Worm (Caenorhabditis elegans) whole organism, L1 larva: ENCODE data around the gene Y37E11AM.3.

Experiments used
- F16B12.6 ChIP-seq: fragments of 150-350 bp; optimal IDR thresholded peaks from 2 replicates; lab custom pipeline; 2014; ENCODE audit warnings: missing biosample characterization, missing genetic modification characterization
- Y116A8C.19 ChIP-seq: sonication (generic microtip); optimal IDR thresholded peaks from 2 replicates; lab custom pipeline; 2016; ENCODE audit warnings: missing compliant biosample characterization, missing genetic modification characterization, borderline replicate concordance
- aha-1 ChIP-seq: fragments of 150-350 bp; optimal IDR thresholded peaks from 2 replicates; lab custom pipeline; 2014; ENCODE audit warnings: missing biosample characterization, missing genetic modification characterization
- alr-1 ChIP-seq: fragments of 200-800 bp; sonication (Bioruptor generic); optimal IDR thresholded peaks from 2 replicates; lab custom pipeline; 2018; ENCODE audit warnings: borderline replicate concordance, mild to moderate bottlenecking, missing genetic modification characterization, missing compliant biosample characterization
- aly-2 ChIP-seq: fragments of 150-350 bp; optimal IDR thresholded peaks from 2 replicates; lab custom pipeline; 2014; ENCODE audit warnings: missing biosample characterization, missing genetic modification characterization
- ceh-63 ChIP-seq: fragments of 200-800 bp; sonication (Bioruptor generic); optimal IDR thresholded peaks from 2 replicates; lab custom pipeline; 2018; ENCODE audit warnings: mild to moderate bottlenecking, missing genetic modification characterization, missing compliant biosample characterization
- ces-1 ChIP-seq: fragments of 150-350 bp; optimal IDR thresholded peaks from 2 replicates; lab custom pipeline; 2014; ENCODE audit warnings: missing biosample characterization, missing genetic modification reagents, missing genetic modification characterization
- dsc-1 ChIP-seq: sonication (generic microtip); optimal IDR thresholded peaks from 2 replicates; lab custom pipeline; 2016; ENCODE audit warnings: mild to moderate bottlenecking, missing genetic modification characterization, missing compliant biosample characterization
- efl-1 ChIP-seq, 4 experiments: fragments of 150-350 bp; optimal IDR thresholded peaks in 3 of 4; peaks in 1 of 4; 1 replicate in 1 of 4; 2 replicates in 3 of 4; lab custom pipeline; 2014; ENCODE audit warnings: missing biosample characterization in 2 of 4, missing genetic modification characterization in 2 of 4, missing genetic modification reagents in 2 of 4
- efl-3 ChIP-seq: fragments of 200-800 bp; sonication (Bioruptor generic); optimal IDR thresholded peaks from 2 replicates; lab custom pipeline; 2018; ENCODE audit warnings: mild to moderate bottlenecking, missing genetic modification characterization, missing compliant biosample characterization
- egl-13 ChIP-seq: sonication (generic microtip); optimal IDR thresholded peaks from 2 replicates; lab custom pipeline; 2016; ENCODE audit warnings: missing genotype, missing genetic modification reagents, missing genetic modification characterization, missing compliant biosample characterization
- elt-3 ChIP-seq, 6 experiments: fragments of 150-350 bp in 1 of 6; sonication (generic microtip); optimal IDR thresholded peaks; 2 replicates each; lab custom pipeline; 2017 to 2018; ENCODE audit warnings: missing biosample characterization in 6 of 6, missing genetic modification characterization in 6 of 6, inconsistent platforms in 1 of 6
- fkh-4 ChIP-seq: sonication (generic microtip); optimal IDR thresholded peaks from 2 replicates; lab custom pipeline; 2016; ENCODE audit warnings: missing compliant biosample characterization, missing genetic modification characterization, borderline replicate concordance
- fkh-8 ChIP-seq: sonication (generic microtip); optimal IDR thresholded peaks from 2 replicates; lab custom pipeline; 2016; ENCODE audit warnings: mild to moderate bottlenecking, missing genetic modification characterization, missing compliant biosample characterization
- fos-1 ChIP-seq: fragments of 150-350 bp; optimal IDR thresholded peaks from 2 replicates; lab custom pipeline; 2014; ENCODE audit warnings: missing biosample characterization, missing genetic modification characterization
- hpl-2 ChIP-seq: fragments of 150-350 bp; optimal IDR thresholded peaks from 2 replicates; lab custom pipeline; 2014; ENCODE audit warnings: missing biosample characterization, missing genetic modification reagents, missing genetic modification characterization
- irx-1 ChIP-seq: sonication (generic microtip); optimal IDR thresholded peaks from 2 replicates; lab custom pipeline; 2016; ENCODE audit warnings: missing genetic modification characterization, missing compliant biosample characterization
- isw-1 ChIP-seq: fragments of 200-800 bp; sonication (Bioruptor generic); IDR thresholded peaks from 2 replicates; pipeline ENCODE4 v1.3.6; 2022; ENCODE audit warnings: missing genetic modification characterization, missing compliant biosample characterization
- jun-1 ChIP-seq: fragments of 150-350 bp; optimal IDR thresholded peaks from 2 replicates; lab custom pipeline; 2014; ENCODE audit warnings: missing biosample characterization, missing genetic modification reagents, missing genetic modification characterization
- lin-15B ChIP-seq: fragments of 150-350 bp; sonication (generic microtip); optimal IDR thresholded peaks from 3 replicates; lab custom pipeline; 2014; ENCODE audit warnings: missing biosample characterization, missing genetic modification characterization
- lin-35 ChIP-seq, 2 experiments: fragments of 150-350 bp; optimal IDR thresholded peaks; 2 replicates each; lab custom pipeline; 2014; ENCODE audit warnings: missing biosample characterization in 2 of 2, missing genetic modification characterization in 2 of 2, missing genetic modification reagents in 2 of 2
- lsy-2 ChIP-seq, 2 experiments: fragments of 150-350 bp; optimal IDR thresholded peaks; 2 replicates each; lab custom pipeline; 2014; ENCODE audit warnings: missing biosample characterization in 2 of 2, missing genetic modification characterization in 2 of 2
- mab-9 ChIP-seq: fragments of 200-800 bp; sonication (Bioruptor generic); IDR thresholded peaks from 2 replicates; pipeline ENCODE4 v1.3.6; 2022; ENCODE audit warnings: missing genetic modification reagents, missing genetic modification characterization, missing compliant biosample characterization
- mdl-1 ChIP-seq, 2 experiments: fragments of 150-350 bp; optimal IDR thresholded peaks; 2 replicates each; lab custom pipeline; 2014 to 2017; ENCODE audit warnings: missing biosample characterization in 2 of 2, missing genetic modification characterization in 2 of 2, inconsistent platforms in 1 of 2
- mef-2 ChIP-seq: fragments of 150-350 bp; optimal IDR thresholded peaks from 2 replicates; lab custom pipeline; 2014; ENCODE audit warnings: missing biosample characterization, missing genetic modification characterization
- nhr-11 ChIP-seq: fragments of 150-350 bp; optimal IDR thresholded peaks from 2 replicates; lab custom pipeline; 2014; ENCODE audit warnings: missing biosample characterization, missing genetic modification characterization
- nhr-47 ChIP-seq: sonication (generic microtip); optimal IDR thresholded peaks from 2 replicates; lab custom pipeline; 2016; ENCODE audit warnings: mild to moderate bottlenecking, missing genetic modification characterization, moderate library complexity, missing compliant biosample characterization
- nhr-71 ChIP-seq: sonication (generic microtip); optimal IDR thresholded peaks from 2 replicates; lab custom pipeline; 2016; ENCODE audit warnings: mild to moderate bottlenecking, missing genetic modification characterization, moderate library complexity, missing compliant biosample characterization
- nhr-76 ChIP-seq: sonication (generic microtip); optimal IDR thresholded peaks from 2 replicates; lab custom pipeline; 2017; ENCODE audit warnings: missing biosample characterization, missing genetic modification characterization
- nhr-84 ChIP-seq: sonication (generic microtip); optimal IDR thresholded peaks from 2 replicates; lab custom pipeline; 2017; ENCODE audit warnings: missing biosample characterization, missing genetic modification characterization
- nhr-85 ChIP-seq: sonication (generic microtip); peaks from one replicate; lab custom pipeline; 2016; ENCODE audit warnings: missing genetic modification characterization, inconsistent platforms, missing compliant biosample characterization
- skn-1 ChIP-seq: fragments of 150-350 bp; optimal IDR thresholded peaks from 2 replicates; lab custom pipeline; 2014; ENCODE audit warnings: missing biosample characterization, missing genetic modification characterization
- snpc-4 ChIP-seq: fragments of 150-350 bp; optimal IDR thresholded peaks from 2 replicates; lab custom pipeline; 2014; ENCODE audit warnings: missing biosample characterization, missing genetic modification characterization
- snu-23 ChIP-seq: sonication (generic microtip); optimal IDR thresholded peaks from 2 replicates; lab custom pipeline; 2016; ENCODE audit warnings: missing genetic modification characterization, missing compliant biosample characterization
- sptf-1 ChIP-seq: fragments of 150-350 bp; optimal IDR thresholded peaks from 2 replicates; lab custom pipeline; 2014; ENCODE audit warnings: missing biosample characterization, missing genetic modification characterization
- tbx-2 ChIP-seq: sonication (generic microtip); optimal IDR thresholded peaks from 2 replicates; lab custom pipeline; 2016; ENCODE audit warnings: missing genetic modification characterization, missing compliant biosample characterization
- unc-30 ChIP-seq: sonication (generic microtip); optimal IDR thresholded peaks from 2 replicates; lab custom pipeline; 2017; ENCODE audit warnings: missing biosample characterization, missing genetic modification characterization
- unc-98 ChIP-seq: fragments of 200-800 bp; sonication (Bioruptor generic); IDR thresholded peaks from 2 replicates; pipeline ENCODE4 v1.3.6; 2022; ENCODE audit warnings: missing genetic modification characterization, missing compliant biosample characterization
- vab-15 ChIP-seq: sonication (generic microtip); optimal IDR thresholded peaks from 2 replicates; lab custom pipeline; 2017; ENCODE audit warnings: missing genotype, mild to moderate bottlenecking, missing genetic modification characterization, missing compliant biosample characterization
- xbp-1 ChIP-seq: sonication (generic microtip); optimal IDR thresholded peaks from 2 replicates; lab custom pipeline; 2016; ENCODE audit warnings: missing genetic modification characterization, missing compliant biosample characterization
- zip-4 ChIP-seq: fragments of 200-800 bp; sonication (Bioruptor generic); optimal IDR thresholded peaks from 2 replicates; lab custom pipeline; 2018; ENCODE audit warnings: mild to moderate bottlenecking, missing genetic modification characterization, moderate library complexity, missing compliant biosample characterization
- ztf-11 ChIP-seq, 2 experiments: sonication (generic microtip); optimal IDR thresholded peaks; 2 replicates each; lab custom pipeline; 2016 to 2017; ENCODE audit warnings: missing genetic modification characterization in 2 of 2, missing biosample characterization in 1 of 2, missing compliant biosample characterization in 1 of 2

Gene Y37E11AM.3

ce11 chrIV:3709200-3709599 lies 9.8 kb downstream of the Y37E11AM.3 start, which contains the start of gene Y37E11AL.1:
Y37E11AL.1 (plus strand) TSS chrIV:3709500.
- TF ChIP-seq xbp-1 (tag; lab: Kevin White, UChicago) (no peak), elt-3 (tag; optimal IDR thresholded peaks at IDR 0.05; lab: Kevin White, UChicago) (no peak), lsy-2 (tag; optimal IDR thresholded peaks at IDR 0.05; lab: Kevin White, UChicago) (no peak)

DNA sequence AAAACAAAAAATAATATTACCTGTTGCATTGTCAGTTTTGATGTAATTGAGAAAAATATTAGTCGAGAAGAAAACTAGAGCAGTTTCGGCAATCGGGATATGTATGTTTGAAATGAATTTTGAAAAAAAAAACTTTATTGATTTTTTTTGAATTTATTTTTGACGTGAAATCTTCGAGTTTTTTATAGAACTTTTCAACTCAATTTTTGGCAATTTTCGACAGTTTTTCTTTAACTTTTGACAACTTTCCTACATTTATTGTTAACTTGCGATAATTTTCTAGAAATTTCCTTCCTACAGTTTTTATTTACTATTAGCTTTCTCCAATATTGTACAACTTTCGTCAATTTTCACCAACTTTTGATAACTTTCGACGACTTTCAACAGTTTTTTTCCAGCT lies 17.1 kb downstream of the Y37E11AM.3 start, which contains the start of gene Y37E11AL.12:
TSS of gene Y37E11AL.12 (minus strand) at position 101 of the 400 bp plus-strand sequence.
- no peak for TF ChIP-seq ztf-11 (tag; optimal IDR thresholded peaks at IDR 0.05; lab: Kevin White, UChicago)
- TF ChIP-seq nhr-85: peak; percentile 52
- no peak for TF ChIP-seq efl-1 (optimal IDR thresholded peaks at IDR 0.05; lab: Kevin White, UChicago)
- peak in 1 of 2 experiments; percentile 6 for TF ChIP-seq efl-1 (GFP tag; optimal IDR thresholded peaks at IDR 0.05 in 1 of 2; lab: Kevin White, UChicago)

ce11 chrIV:3700554-3700953 lies 18.4 kb downstream of the Y37E11AM.3 start, which contains the start of gene Y37E11AL.9:
Y37E11AL.9 (minus strand) TSS chrIV:3700654.
- TF ChIP-seq lin-35 (GFP tag; optimal IDR thresholded peaks at IDR 0.05; lab: Kevin White, UChicago): no peak
- no peak for TF ChIP-seq F16B12.6 (tag; lab: Kevin White, UChicago)
- no peak for TF ChIP-seq isw-1 (GFP tag; lab: Robert Waterston, UW)
- TF ChIP-seq fkh-4 (tag; lab: Kevin White, UChicago): no peak
- TF ChIP-seq irx-1 (tag; lab: Kevin White, UChicago): no peak
- no peak for TF ChIP-seq unc-30
- TF ChIP-seq lsy-2 (tag; optimal IDR thresholded peaks at IDR 0.05; lab: Kevin White, UChicago): no peak
- no peak for TF ChIP-seq lin-15B (tag; lab: Kevin White, UChicago)
- TF ChIP-seq elt-3 (tag; optimal IDR thresholded peaks at IDR 0.05; lab: Kevin White, UChicago): no peak

ce11 chrIV:3698201-3698600 lies 20.8 kb downstream of the Y37E11AM.3 start, which contains the start of gene Y37E11AL.2:
Y37E11AL.2 (plus strand) TSS chrIV:3698501.
- TF ChIP-seq nhr-11 (tag; lab: Kevin White, UChicago): no peak
- TF ChIP-seq skn-1 (tag; lab: Kevin White, UChicago): no peak
- TF ChIP-seq efl-3 (GFP tag; lab: Kevin White, UChicago): no peak
- no peak for TF ChIP-seq mab-9 (GFP tag; lab: Robert Waterston, UW)
- TF ChIP-seq Y116A8C.19 (tag; lab: Kevin White, UChicago): no peak
- TF ChIP-seq fos-1 (tag; lab: Kevin White, UChicago): no peak
- TF ChIP-seq vab-15 (tag; lab: Kevin White, UChicago): no peak
- TF ChIP-seq tbx-2: no peak
- no peak for TF ChIP-seq dsc-1 (tag; lab: Kevin White, UChicago)
- no peak for TF ChIP-seq fkh-4 (tag; lab: Kevin White, UChicago)
- TF ChIP-seq mef-2 (tag; lab: Kevin White, UChicago): no peak
- TF ChIP-seq sptf-1 (tag; lab: Kevin White, UChicago): no peak
- no peak for TF ChIP-seq unc-30
- TF ChIP-seq nhr-76 (tag; lab: Kevin White, UChicago): no peak
- no peak for TF ChIP-seq unc-98 (GFP tag; lab: Robert Waterston, UW)
- no peak for TF ChIP-seq nhr-47

DNA sequence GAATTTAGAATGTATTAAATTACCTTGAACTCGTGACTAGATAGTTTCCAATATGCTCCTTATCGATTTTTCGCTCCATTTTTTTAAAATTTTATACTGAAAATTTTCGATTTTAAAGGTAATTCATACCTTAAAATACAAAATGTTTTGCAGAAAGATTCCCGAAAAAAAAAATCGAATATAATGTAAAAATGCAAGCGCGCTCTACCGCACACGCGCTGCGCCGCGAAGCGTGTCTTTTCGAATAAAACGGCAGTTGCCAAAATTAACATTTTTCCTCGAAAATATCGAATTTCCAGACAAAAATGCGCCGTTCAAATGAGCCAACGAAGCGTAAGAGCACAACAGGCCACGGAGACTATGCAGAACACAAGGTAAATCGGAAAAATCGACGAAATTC lies 24.3 kb downstream of the Y37E11AM.3 start, which contains the start of the genes taf-6.2 and Y37E11AL.3:
TSS of gene taf-6.2 (minus strand) at position 96 of the 400 bp plus-strand sequence.
TSS of gene Y37E11AL.3 (plus strand) at position 298 of the 400 bp plus-strand sequence.
- TF ChIP-seq lin-15B (tag; lab: Kevin White, UChicago): peak; percentile 64
- TF ChIP-seq lin-35 (GFP tag; optimal IDR thresholded peaks at IDR 0.05; lab: Kevin White, UChicago): peak; percentile 90 to 96
- no peak for TF ChIP-seq ces-1 (GFP tag; lab: Kevin White, UChicago)
- TF ChIP-seq jun-1 (tag; lab: Kevin White, UChicago): no peak
- TF ChIP-seq nhr-76 (tag; lab: Kevin White, UChicago): no peak
- TF ChIP-seq mdl-1 (tag; optimal IDR thresholded peaks at IDR 0.05; lab: Kevin White, UChicago): peak in 1 of 2 experiments; percentile 28
- no peak for TF ChIP-seq ceh-63 (GFP tag; lab: Kevin White, UChicago)
- TF ChIP-seq egl-13 (tag; lab: Kevin White, UChicago): no peak
- no peak for TF ChIP-seq aly-2 (tag; lab: Kevin White, UChicago)
- peak; percentile 5 for TF ChIP-seq fkh-8
- no peak for TF ChIP-seq mab-9 (GFP tag; lab: Robert Waterston, UW)
- TF ChIP-seq zip-4 (GFP tag; lab: Kevin White, UChicago): no peak
- no peak for TF ChIP-seq nhr-84
- peak; percentile 88 to 93 for TF ChIP-seq efl-1 (optimal IDR thresholded peaks at IDR 0.05; lab: Kevin White, UChicago)
- TF ChIP-seq efl-1 (GFP tag; optimal IDR thresholded peaks at IDR 0.05 in 1 of 2; lab: Kevin White, UChicago): peak; percentile 93 to 99
- TF ChIP-seq aha-1: no peak
- TF ChIP-seq tbx-2: peak; percentile 58
- TF ChIP-seq snpc-4: no peak
- no peak for TF ChIP-seq hpl-2 (GFP tag; lab: Kevin White, UChicago)
- peak; percentile 77 for TF ChIP-seq snu-23 (GFP tag; lab: Kevin White, UChicago)
- no peak for TF ChIP-seq unc-30
- TF ChIP-seq dsc-1 (tag; lab: Kevin White, UChicago): peak; percentile 62
- no peak for TF ChIP-seq sptf-1 (tag; lab: Kevin White, UChicago)
- peak; percentile 41 for TF ChIP-seq irx-1 (tag; lab: Kevin White, UChicago)
- no peak for TF ChIP-seq vab-15 (tag; lab: Kevin White, UChicago)
- TF ChIP-seq alr-1 (tag; lab: Kevin White, UChicago): no peak
- no peak for TF ChIP-seq nhr-71 (tag; lab: Kevin White, UChicago)
